Fruit fly (Drosophila melanogaster): Measurements from ENCODE around the gene knk.

knk gene

dm6 chr3R:10166334-10166733 is 40.9 kb upstream of the knk start:
- TF ChIP-seq CG32121 (GFP tag; IDR thresholded peaks at IDR 0.05): no peak
- TF ChIP-seq CG13204 (GFP tag; optimal IDR thresholded peaks at IDR 0.05): no peak

- TF ChIP-seq CG15710 (tag; optimal IDR thresholded peaks at IDR 0.05) (no peak), CG4496 (GFP tag; IDR thresholded peaks at IDR 0.05) (no peak), CG32121 (GFP tag; IDR thresholded peaks at IDR 0.05) (no peak), Pif1B (GFP tag; optimal IDR thresholded peaks at IDR 0.05) (no peak), Snoo (tag; optimal IDR thresholded peaks at IDR 0.05) (no peak), CG14655 (GFP tag; optimal IDR thresholded peaks at IDR 0.05) (no peak), rn (GFP tag; IDR thresholded peaks at IDR 0.05) (no peak), CG13204 (GFP tag; optimal IDR thresholded peaks at IDR 0.05) (no peak), CG12605 (GFP tag; IDR thresholded peaks at IDR 0.05) (no peak), fd96Ca (GFP tag; IDR thresholded peaks at IDR 0.05) (no peak), CG34367 (tag; optimal IDR thresholded peaks at IDR 0.05) (no peak), CG10348 (GFP tag; IDR thresholded peaks at IDR 0.05) (no peak), gl (tag; optimal IDR thresholded peaks at IDR 0.05) (no peak), CG8159 (tag; optimal IDR thresholded peaks at IDR 0.05) (no peak), D1 (tag; optimal IDR thresholded peaks at IDR 0.05) (no peak), EcR (GFP tag; optimal IDR thresholded peaks at IDR 0.05) (no peak), CG17806 (tag; optimal IDR thresholded peaks at IDR 0.05) (no peak)
Observed at dm6 chr3R:10161163-10161562, 35.7 kb upstream of the knk start, which contains the start of gene CG6254. TSS of gene CG6254 (minus strand) at chr3R:10161331.

dm6 chr3R:10153957-10154685 is 28.7 kb upstream of the knk start:
- TF ChIP-seq CG8301 (tag; optimal IDR thresholded peaks at IDR 0.05): peak; percentile 60
- TF ChIP-seq CG8159 (tag; optimal IDR thresholded peaks at IDR 0.05): no peak
- no peak for TF ChIP-seq Pif1B (GFP tag; optimal IDR thresholded peaks at IDR 0.05)
- no peak for TF ChIP-seq D1 (tag; optimal IDR thresholded peaks at IDR 0.05)
- peak; percentile 35 for TF ChIP-seq CG17806 (tag; optimal IDR thresholded peaks at IDR 0.05)
- peak; percentile 73 for TF ChIP-seq Ets98B (GFP tag; IDR thresholded peaks at IDR 0.05)
- no peak for TF ChIP-seq CG14655 (GFP tag; optimal IDR thresholded peaks at IDR 0.05)
- no peak for TF ChIP-seq CG9948 (tag; optimal IDR thresholded peaks at IDR 0.05)
- no peak for TF ChIP-seq Snoo (tag; optimal IDR thresholded peaks at IDR 0.05)
- peak; percentile 38; the same call in 1 of the 2 replicates for TF ChIP-seq rn (GFP tag; IDR thresholded peaks at IDR 0.05)
- no peak for TF ChIP-seq CG15710 (tag; optimal IDR thresholded peaks at IDR 0.05)
- no peak for TF ChIP-seq gl (tag; optimal IDR thresholded peaks at IDR 0.05)
- TF ChIP-seq CG13204 (GFP tag; optimal IDR thresholded peaks at IDR 0.05): no peak
- TF ChIP-seq CG4496 (GFP tag; IDR thresholded peaks at IDR 0.05): peak; percentile 84; the same call in 2 of the 3 replicates
- peak; percentile 56 for TF ChIP-seq CG12605 (GFP tag; IDR thresholded peaks at IDR 0.05)
- TF ChIP-seq CG32121 (GFP tag; IDR thresholded peaks at IDR 0.05): peak; percentile 74
- TF ChIP-seq EcR (GFP tag; optimal IDR thresholded peaks at IDR 0.05): no peak
- TF ChIP-seq CG34367 (tag; optimal IDR thresholded peaks at IDR 0.05): no peak
- peak; percentile 46; the same call in 1 of the 3 replicates for TF ChIP-seq fd96Ca (GFP tag; IDR thresholded peaks at IDR 0.05)
- no peak for TF ChIP-seq CG10348 (GFP tag; IDR thresholded peaks at IDR 0.05)

DNA sequence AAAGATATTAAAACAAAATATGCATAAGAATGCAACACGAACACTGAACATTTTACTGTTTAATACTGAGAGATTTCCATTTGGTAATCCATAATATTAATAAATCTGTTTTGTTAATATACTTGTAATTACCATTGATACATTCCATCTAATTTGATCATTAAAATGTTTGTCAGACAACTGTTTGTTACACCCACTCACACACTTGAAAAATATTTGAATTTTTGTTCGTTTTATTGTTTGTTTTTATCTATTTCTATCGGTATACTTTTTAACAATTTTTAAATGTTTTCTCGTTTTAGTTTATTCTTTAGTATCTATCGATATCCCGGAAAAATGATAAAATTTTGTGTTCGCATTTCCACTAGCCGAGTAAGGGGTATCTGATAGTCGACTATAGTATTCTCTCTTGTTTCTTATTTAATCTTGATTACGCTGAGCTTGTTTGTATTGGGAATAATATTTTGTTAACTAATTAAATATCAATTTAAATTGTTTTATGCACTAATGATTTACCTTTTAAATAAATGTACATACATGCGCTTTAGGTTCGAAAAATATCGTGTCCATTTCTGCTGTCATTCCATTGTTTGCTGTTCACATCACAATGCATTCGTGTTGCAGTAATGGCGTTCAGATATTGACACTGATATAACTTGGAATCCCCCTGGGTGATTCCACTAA is 26.5 kb upstream of the knk start, which contains the start of gene CG34303:
Gene CG34303 (minus strand): TSS at position 51 of the 684 bp plus-strand sequence.
- TF ChIP-seq EcR (GFP tag; optimal IDR thresholded peaks at IDR 0.05): no peak
- no peak for TF ChIP-seq CG14655 (GFP tag; optimal IDR thresholded peaks at IDR 0.05)
- TF ChIP-seq fd96Ca (GFP tag; IDR thresholded peaks at IDR 0.05): no peak
- no peak for TF ChIP-seq CG10348 (GFP tag; IDR thresholded peaks at IDR 0.05)
- no peak for TF ChIP-seq CG13204 (GFP tag; optimal IDR thresholded peaks at IDR 0.05)
- no peak for TF ChIP-seq CG9948 (tag; optimal IDR thresholded peaks at IDR 0.05)
- no peak for TF ChIP-seq CG32121 (GFP tag; IDR thresholded peaks at IDR 0.05)
- TF ChIP-seq CG34367 (tag; optimal IDR thresholded peaks at IDR 0.05): no peak
- no peak for TF ChIP-seq gl (tag; optimal IDR thresholded peaks at IDR 0.05)
- TF ChIP-seq CG8159 (tag; optimal IDR thresholded peaks at IDR 0.05): no peak
- TF ChIP-seq CG8301 (tag; optimal IDR thresholded peaks at IDR 0.05): no peak
- TF ChIP-seq Snoo (tag; optimal IDR thresholded peaks at IDR 0.05): no peak

dm6 chr3R:10150555-10150954 is 25.1 kb upstream of the knk start:
- TF ChIP-seq gl (tag; optimal IDR thresholded peaks at IDR 0.05): no peak

DNA sequence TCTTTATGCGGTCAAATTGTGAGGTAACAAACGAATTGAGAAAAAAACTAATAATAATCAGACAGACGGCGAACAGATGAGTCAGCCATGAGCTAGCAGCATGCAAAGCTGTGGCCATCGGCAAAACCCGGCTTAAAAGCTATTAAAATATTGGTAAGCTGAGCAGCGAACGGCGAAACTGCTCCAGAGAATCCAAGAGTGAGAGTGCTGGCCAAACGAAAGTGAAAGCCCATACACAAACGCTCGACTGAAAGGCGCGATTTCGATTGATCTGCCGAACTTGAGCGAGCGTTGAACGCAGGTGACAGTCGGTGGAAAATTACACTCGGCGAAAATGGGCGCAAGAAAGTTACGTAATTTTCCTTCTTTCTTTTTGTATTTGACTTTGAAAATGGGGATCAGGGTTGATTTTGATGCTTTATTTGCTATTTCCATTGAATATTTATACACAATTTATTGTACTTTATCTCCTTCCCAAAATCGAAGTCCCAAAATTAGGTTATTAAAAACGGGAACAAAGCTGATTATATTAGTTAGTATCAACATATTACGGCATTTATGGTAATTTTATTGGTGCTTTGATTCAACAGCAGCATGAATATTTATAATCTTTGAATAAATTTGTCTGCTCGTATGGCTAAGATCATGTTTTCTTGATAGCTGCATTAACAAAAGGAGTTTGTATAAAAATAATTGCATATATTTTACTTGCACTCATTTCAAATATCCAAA is 24.4 kb upstream of the knk start:
- TF ChIP-seq CG32121 (GFP tag; IDR thresholded peaks at IDR 0.05) (no peak), CG34367 (tag; optimal IDR thresholded peaks at IDR 0.05) (no peak), CG8159 (tag; optimal IDR thresholded peaks at IDR 0.05) (no peak), EcR (GFP tag; optimal IDR thresholded peaks at IDR 0.05) (no peak), CG17806 (tag; optimal IDR thresholded peaks at IDR 0.05) (no peak), CG8301 (tag; optimal IDR thresholded peaks at IDR 0.05) (no peak), rn (GFP tag; IDR thresholded peaks at IDR 0.05) (no peak), CG9948 (tag; optimal IDR thresholded peaks at IDR 0.05) (no peak), Pif1B (GFP tag; optimal IDR thresholded peaks at IDR 0.05) (no peak), CG15710 (tag; optimal IDR thresholded peaks at IDR 0.05) (no peak), CG12605 (GFP tag; IDR thresholded peaks at IDR 0.05) (no peak), CG13204 (GFP tag; optimal IDR thresholded peaks at IDR 0.05) (no peak), Snoo (tag; optimal IDR thresholded peaks at IDR 0.05) (no peak)

Data from whole organism, pupa.